Worm (Caenorhabditis elegans) whole organism, midembryonic: Measurements from ENCODE around the gene rpac-19.

Source experiments
- T22C8.4 ChIP-seq: fragments of 200-800 bp; sonication (Bioruptor generic); IDR thresholded peaks from 2 replicates; pipeline ENCODE4 v1.3.6; 2022; ENCODE audit warnings: missing genetic modification characterization, missing compliant biosample characterization
- flt-1 ChIP-seq: fragments of 200-800 bp; sonication (Bioruptor generic); IDR thresholded peaks from 2 replicates; pipeline ENCODE4 v1.3.6; 2022; ENCODE audit warnings: missing genetic modification characterization, missing compliant biosample characterization
- klf-2 ChIP-seq: fragments of 200-800 bp; sonication (Bioruptor generic); conservative IDR thresholded peaks from 2 replicates; pipeline ENCODE4 v1.3.6; 2022; ENCODE audit warnings: missing genetic modification reagents, missing genetic modification characterization, missing compliant biosample characterization
- med-1 ChIP-seq: sonication (generic microtip); optimal IDR thresholded peaks from 2 replicates; lab custom pipeline; 2017; ENCODE audit warnings: missing genetic modification characterization, mild to moderate bottlenecking, missing compliant biosample characterization, antibody characterized with exemption, missing genetic modification reagents; ENCODE audit not compliant: insufficient read depth
- ztf-23 ChIP-seq: fragments of 200-800 bp; sonication (Bioruptor generic); IDR thresholded peaks from 2 replicates; pipeline ENCODE4 v1.3.6; 2022; ENCODE audit warnings: missing genetic modification reagents, missing genetic modification characterization, missing compliant biosample characterization
- ztf-29 ChIP-seq: fragments of 200-800 bp; sonication (Bioruptor generic); IDR thresholded peaks from 2 replicates; pipeline ENCODE4 v1.3.6; 2022; ENCODE audit warnings: missing genetic modification reagents, missing genetic modification characterization, missing compliant biosample characterization

- TF ChIP-seq ztf-23 (GFP tag; lab: Robert Waterston, UW) (no peak), T22C8.4 (GFP tag; lab: Robert Waterston, UW) (no peak), flt-1 (no peak), ztf-29 (GFP tag; lab: Robert Waterston, UW) (no peak), med-1 (no peak), klf-2 (GFP tag; lab: Robert Waterston, UW) (no peak)
Observed at ce11 chrIII:9592118-9592517, 37.6 kb downstream of the rpac-19 start, which contains the start of gene acox-1.5.
